Worm (Caenorhabditis elegans) whole organism, young adult: ENCODE measurements around the gene elpc-4.

ENCODE experiments used
- C06A6.2 ChIP-seq: fragments of 200-800 bp; sonication (Bioruptor generic); conservative IDR thresholded peaks from 2 replicates; pipeline ENCODE4 v1.3.6; 2022; ENCODE audit warnings: missing genetic modification characterization, missing compliant biosample characterization
- F22D6.2 ChIP-seq: sonication (generic microtip); optimal IDR thresholded peaks from 2 replicates; lab custom pipeline; 2016; ENCODE audit warnings: mild to moderate bottlenecking, missing genetic modification characterization, missing compliant biosample characterization
- F23B12.7 ChIP-seq: sonication (generic microtip); optimal IDR thresholded peaks from 2 replicates; lab custom pipeline; 2017; ENCODE audit warnings: missing genetic modification characterization, mild to moderate bottlenecking, missing compliant biosample characterization, antibody characterized with exemption, moderate library complexity; ENCODE audit not compliant: insufficient read depth
- F37B4.10 ChIP-seq: fragments of 200-800 bp; sonication (Bioruptor generic); IDR thresholded peaks from 2 replicates; pipeline ENCODE4 v1.3.6; 2022; ENCODE audit warnings: missing genetic modification characterization, missing compliant biosample characterization
- F57A8.1 ChIP-seq: fragments of 200-800 bp; sonication (Bioruptor generic); optimal IDR thresholded peaks from 2 replicates; lab custom pipeline; 2018; ENCODE audit warnings: mild to moderate bottlenecking, missing genetic modification characterization, moderate library complexity, missing compliant biosample characterization
- K12H6.12 ChIP-seq: fragments of 200-800 bp; sonication (Bioruptor generic); optimal IDR thresholded peaks from 2 replicates; lab custom pipeline; 2018; ENCODE audit warnings: mild to moderate bottlenecking, missing genetic modification characterization, missing compliant biosample characterization
- Y67H2A.10 ChIP-seq: fragments of 200-800 bp; sonication (Bioruptor generic); conservative IDR thresholded peaks from 2 replicates; pipeline ENCODE4 v1.3.6; 2022; ENCODE audit warnings: missing genetic modification reagents, missing genetic modification characterization, missing compliant biosample characterization
- atf-7 ChIP-seq: sonication (generic microtip); optimal IDR thresholded peaks from 2 replicates; lab custom pipeline; 2017; ENCODE audit warnings: mild to moderate bottlenecking, missing genetic modification characterization, missing compliant biosample characterization
- attf-3 ChIP-seq: fragments of 200-800 bp; sonication (Bioruptor generic); conservative IDR thresholded peaks from 2 replicates; pipeline ENCODE4 v1.3.6; 2022; ENCODE audit warnings: missing genetic modification reagents, missing genetic modification characterization, missing compliant biosample characterization
- attf-5 ChIP-seq: fragments of 200-800 bp; sonication (Bioruptor generic); optimal IDR thresholded peaks from 2 replicates; lab custom pipeline; 2018; ENCODE audit warnings: mild to moderate bottlenecking, missing genetic modification characterization, missing compliant biosample characterization
- bed-1 ChIP-seq: fragments of 200-800 bp; sonication (Bioruptor generic); IDR thresholded peaks from 2 replicates; pipeline ENCODE4 v1.3.6; 2022; ENCODE audit warnings: missing genetic modification reagents, missing genetic modification characterization, missing compliant biosample characterization
- cebp-2 ChIP-seq: fragments of 200-800 bp; sonication (Bioruptor generic); IDR thresholded peaks from 2 replicates; pipeline ENCODE4 v1.3.6; 2022; ENCODE audit warnings: missing genetic modification characterization, missing compliant biosample characterization
- ceh-100 ChIP-seq: fragments of 200-800 bp; sonication (Bioruptor generic); IDR thresholded peaks from 2 replicates; pipeline ENCODE4 v1.3.6; 2022; ENCODE audit warnings: missing genetic modification reagents, missing genetic modification characterization, missing compliant biosample characterization
- ceh-27 ChIP-seq: fragments of 200-800 bp; sonication (Bioruptor generic); optimal IDR thresholded peaks from 2 replicates; lab custom pipeline; 2018; ENCODE audit warnings: mild to moderate bottlenecking, missing genetic modification characterization, moderate library complexity, missing compliant biosample characterization
- dpff-1 ChIP-seq: sonication (generic microtip); optimal IDR thresholded peaks from 2 replicates; lab custom pipeline; 2017; ENCODE audit warnings: mild to moderate bottlenecking, missing genetic modification characterization, missing compliant biosample characterization
- egl-18 ChIP-seq: fragments of 200-800 bp; sonication (Bioruptor generic); IDR thresholded peaks from 2 replicates; pipeline ENCODE4 v1.3.6; 2022; ENCODE audit warnings: missing genetic modification reagents, missing genetic modification characterization, missing compliant biosample characterization
- hrde-1 ChIP-seq: sonication (generic microtip); optimal IDR thresholded peaks from 2 replicates; lab custom pipeline; 2016; ENCODE audit warnings: missing genetic modification characterization, mild to moderate bottlenecking, missing compliant biosample characterization, moderate library complexity, missing genotype, missing genetic modification reagents, borderline replicate concordance
- let-607 ChIP-seq, 2 experiments: fragments of 200-800 bp in 1 of 2; sonication (Bioruptor generic) in 1 of 2; sonication (generic microtip) in 1 of 2; optimal IDR thresholded peaks; 2 replicates each; lab custom pipeline; 2016 to 2018; ENCODE audit warnings: mild to moderate bottlenecking in 2 of 2, missing compliant biosample characterization in 2 of 2, missing genetic modification characterization in 2 of 2, moderate library complexity in 2 of 2, missing genotype in 1 of 2
- lin-26 ChIP-seq: fragments of 200-800 bp; sonication (Bioruptor generic); IDR thresholded peaks from 2 replicates; pipeline ENCODE4 v1.3.6; 2022; ENCODE audit warnings: missing genetic modification reagents, missing genetic modification characterization, missing compliant biosample characterization
- lin-35 ChIP-seq, 3 experiments: fragments of 150-350 bp in 2 of 3; sonication (generic microtip) in 1 of 3; optimal IDR thresholded peaks; 2 replicates each; lab custom pipeline; 2014 to 2018; ENCODE audit warnings: missing biosample characterization in 3 of 3, missing genetic modification characterization in 3 of 3, missing genetic modification reagents in 3 of 3
- lin-40 ChIP-seq: sonication (generic microtip); optimal IDR thresholded peaks from 2 replicates; lab custom pipeline; 2016; ENCODE audit warnings: missing genetic modification characterization, mild to moderate bottlenecking, missing compliant biosample characterization, missing genotype, missing genetic modification reagents
- madf-10 ChIP-seq: sonication (generic microtip); optimal IDR thresholded peaks from 2 replicates; lab custom pipeline; 2016; ENCODE audit warnings: mild to moderate bottlenecking, missing genetic modification characterization, missing compliant biosample characterization
- madf-8 ChIP-seq: fragments of 200-800 bp; sonication (Bioruptor generic); conservative IDR thresholded peaks from 2 replicates; pipeline ENCODE4 v1.3.6; 2022; ENCODE audit warnings: missing genetic modification reagents, missing genetic modification characterization, missing compliant biosample characterization
- mcd-1 ChIP-seq: fragments of 200-800 bp; sonication (Bioruptor generic); IDR thresholded peaks from 2 replicates; pipeline ENCODE4 v1.3.6; 2022; ENCODE audit warnings: missing genetic modification reagents, missing genetic modification characterization, missing compliant biosample characterization
- nfyb-1 ChIP-seq: fragments of 200-800 bp; sonication (Bioruptor generic); IDR thresholded peaks from 2 replicates; pipeline ENCODE4 v1.3.6; 2022; ENCODE audit warnings: missing genetic modification reagents, missing genetic modification characterization, missing compliant biosample characterization
- nhr-80 ChIP-seq: sonication (generic microtip); optimal IDR thresholded peaks from 2 replicates; lab custom pipeline; 2016; ENCODE audit warnings: missing genetic modification characterization, missing compliant biosample characterization
- nhr-90 ChIP-seq: sonication (generic microtip); optimal IDR thresholded peaks from 2 replicates; lab custom pipeline; 2016; ENCODE audit warnings: missing genotype, mild to moderate bottlenecking, missing genetic modification characterization, missing compliant biosample characterization
- pbrm-1 ChIP-seq: fragments of 200-800 bp; sonication (Bioruptor generic); IDR thresholded peaks from 2 replicates; pipeline ENCODE4 v1.3.6; 2022; ENCODE audit warnings: missing genetic modification reagents, missing genetic modification characterization, missing compliant biosample characterization
- rec-8 ChIP-seq, 2 experiments: sonication (generic microtip); optimal IDR thresholded peaks; 2 replicates each; lab custom pipeline; 2016; ENCODE audit warnings: mild to moderate bottlenecking in 2 of 2, missing genetic modification characterization in 2 of 2, missing genetic modification reagents in 2 of 2, missing genotype in 2 of 2, missing biosample characterization in 1 of 2, missing compliant biosample characterization in 1 of 2, moderate library complexity in 1 of 2
- repo-1 ChIP-seq: sonication (generic microtip); optimal IDR thresholded peaks from 2 replicates; lab custom pipeline; 2017; ENCODE audit warnings: mild to moderate bottlenecking, missing genetic modification characterization, missing compliant biosample characterization
- snpc-1.3 ChIP-seq: sonication (generic microtip); optimal IDR thresholded peaks from 2 replicates; lab custom pipeline; 2017; ENCODE audit warnings: missing genetic modification characterization, mild to moderate bottlenecking, missing compliant biosample characterization, antibody characterized with exemption, moderate library complexity, missing genotype, missing genetic modification reagents; ENCODE audit not compliant: insufficient read depth
- somi-1 ChIP-seq: fragments of 200-800 bp; sonication (Bioruptor generic); optimal IDR thresholded peaks from 2 replicates; lab custom pipeline; 2018; ENCODE audit warnings: mild to moderate bottlenecking, missing genetic modification characterization, missing compliant biosample characterization
- tbp1 ChIP-seq: fragments of 200-800 bp; sonication (Bioruptor generic); optimal IDR thresholded peaks from 2 replicates; lab custom pipeline; 2018; ENCODE audit warnings: mild to moderate bottlenecking, missing genetic modification characterization, missing compliant biosample characterization
- ztf-25 ChIP-seq: fragments of 200-800 bp; sonication (Bioruptor generic); IDR thresholded peaks from 2 replicates; pipeline ENCODE4 v1.3.6; 2022; ENCODE audit warnings: missing genetic modification reagents, missing genetic modification characterization, missing compliant biosample characterization

The elpc-4 gene

ce11 chrIV:8040610-8041317, 24.0 kb downstream of the elpc-4 start:
- TF ChIP-seq cebp-2 (GFP tag; lab: Robert Waterston, UW): no peak
- TF ChIP-seq nfyb-1 (GFP tag; lab: Robert Waterston, UW): no peak
- no peak for TF ChIP-seq attf-5 (GFP tag; lab: Kevin White, UChicago)
- no peak for TF ChIP-seq ceh-27
- TF ChIP-seq, all 124 proteins: peak for 0

ce11 chrIV:8042005-8042404, 25.2 kb downstream of the elpc-4 start:
- TF ChIP-seq somi-1 (GFP tag; lab: Kevin White, UChicago) (peak; percentile 56), F37B4.10 (GFP tag; lab: Robert Waterston, UW) (no peak), K12H6.12 (no peak), C06A6.2 (GFP tag; lab: Robert Waterston, UW) (0 out of 2 replicates have a peak, but pooled peaks have one; percentile 23), lin-40 (tag; lab: Kevin White, UChicago) (peak; percentile 56), egl-18 (GFP tag; lab: Robert Waterston, UW) (no peak), tbp1 (no peak), snpc-1.3 (tag; lab: Kevin White, UChicago) (no peak), lin-26 (no peak), mcd-1 (GFP tag; lab: Robert Waterston, UW) (no peak)

- no peak for TF ChIP-seq tbp1
- no peak for TF ChIP-seq nhr-80 (tag; lab: Kevin White, UChicago)
- no peak for TF ChIP-seq hrde-1 (tag; lab: Kevin White, UChicago)
- no peak for TF ChIP-seq F22D6.2 (tag; lab: Kevin White, UChicago)
- TF ChIP-seq attf-3: no peak
- TF ChIP-seq dpff-1 (tag; lab: Kevin White, UChicago): no peak
- TF ChIP-seq madf-10: no peak
- no peak for TF ChIP-seq rec-8 (tag; optimal IDR thresholded peaks at IDR 0.05; lab: Kevin White, UChicago)
- TF ChIP-seq F57A8.1: no peak
- TF ChIP-seq Y67H2A.10 (GFP tag; lab: Robert Waterston, UW): no peak
- TF ChIP-seq nhr-90 (tag; lab: Kevin White, UChicago): no peak
- TF ChIP-seq let-607 (tag; optimal IDR thresholded peaks at IDR 0.05; lab: Kevin White, UChicago): no peak
- TF ChIP-seq ceh-100 (GFP tag; lab: Robert Waterston, UW): no peak
- no peak for TF ChIP-seq pbrm-1 (GFP tag; lab: Robert Waterston, UW)
- no peak for TF ChIP-seq K12H6.12
- no peak for TF ChIP-seq ztf-25
- no peak for TF ChIP-seq F23B12.7 (tag; lab: Kevin White, UChicago)
- no peak for TF ChIP-seq repo-1 (tag; lab: Kevin White, UChicago)
- TF ChIP-seq bed-1 (GFP tag; lab: Robert Waterston, UW): no peak
These were observed 26.1 kb downstream of the elpc-4 start for ce11 chrIV:8042897-8043296.

ce11 chrIV:8043722-8044121, 26.9 kb downstream of the elpc-4 start:
- peak; percentile 13 for TF ChIP-seq atf-7 (tag; lab: Kevin White, UChicago)
- no peak for TF ChIP-seq lin-35 (GFP tag; optimal IDR thresholded peaks at IDR 0.05; lab: Kevin White, UChicago)
- TF ChIP-seq madf-8 (GFP tag; lab: Robert Waterston, UW): no peak
